Fruit fly (Drosophila melanogaster) whole organism, wandering third instar larva: ENCODE measurements around the gene GstZ2.
A peak's percentile ranks its signal among the peaks of the same experiment; 100 is the strongest.

Experiments used
- Abd-B ChIP-seq: fragments of >200 bp; optimal IDR thresholded peaks from 2 replicates; lab custom pipeline; 2017; ENCODE audit warnings: missing biosample characterization, missing genetic modification characterization
- Rel ChIP-seq, 2 experiments: fragments of 200-800 bp; sonication (Bioruptor generic) in 1 of 2; optimal IDR thresholded peaks; 2 replicates in 1 of 2; 3 replicates in 1 of 2; lab custom pipeline; 2016 to 2019; ENCODE audit warnings: mild to moderate bottlenecking in 2 of 2, missing biosample characterization in 2 of 2, missing genetic modification characterization in 2 of 2, moderate library complexity in 1 of 2
- br ChIP-seq: fragments of 200-800 bp; sonication (Bioruptor generic); optimal IDR thresholded peaks from 2 replicates; lab custom pipeline; 2016; ENCODE audit warnings: missing biosample characterization, missing genetic modification characterization
- dmrt93B ChIP-seq: fragments of 200-800 bp; sonication (Bioruptor generic); optimal IDR thresholded peaks from 2 replicates; lab custom pipeline; 2018; ENCODE audit warnings: missing biosample characterization, mild to moderate bottlenecking, missing genetic modification characterization
- fru ChIP-seq: fragments of 200-800 bp; sonication (Bioruptor generic); optimal IDR thresholded peaks from 3 replicates; lab custom pipeline; 2016; ENCODE audit warnings: missing biosample characterization, mild to moderate bottlenecking, missing genetic modification characterization
- h ChIP-seq: fragments of 200-800 bp; sonication (Bioruptor generic); optimal IDR thresholded peaks from 3 replicates; lab custom pipeline; 2016; ENCODE audit warnings: missing biosample characterization, mild to moderate bottlenecking, missing genetic modification characterization
- tai ChIP-seq: sonication (Bioruptor generic); optimal IDR thresholded peaks from 2 replicates; lab custom pipeline; 2016; ENCODE audit warnings: missing biosample characterization, missing genetic modification characterization

DNA sequence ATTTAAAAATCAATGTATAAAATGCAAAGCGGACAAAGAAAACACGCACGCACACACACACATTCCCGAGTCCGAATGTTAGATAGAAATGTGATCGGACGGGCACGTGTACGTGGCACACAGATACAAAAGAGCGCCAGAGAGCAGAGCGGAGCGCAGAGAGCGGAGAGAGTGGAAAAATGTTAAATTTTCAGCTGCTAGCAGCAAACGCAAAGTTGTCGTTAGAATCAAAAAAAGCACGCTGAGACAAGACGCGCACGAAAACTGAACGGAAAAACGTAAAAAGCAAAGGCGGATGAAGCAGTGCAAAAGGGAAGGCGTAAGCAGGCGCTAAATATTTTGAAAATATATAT lies 41.2 kb downstream of the GstZ2 start:
- TF ChIP-seq Rel (GFP tag; optimal IDR thresholded peaks at IDR 0.05; lab: Kevin White, UChicago): peak; percentile 63
- no peak for TF ChIP-seq Rel (tag; optimal IDR thresholded peaks at IDR 0.05; lab: Kevin White, UChicago)
- no peak for TF ChIP-seq Abd-B
- TF ChIP-seq h (GFP tag; lab: Kevin White, UChicago): peak; percentile 51
- TF ChIP-seq tai: no peak
- no peak for TF ChIP-seq dmrt93B (GFP tag; lab: Kevin White, UChicago)
- no peak for TF ChIP-seq br (GFP tag; lab: Kevin White, UChicago)
- no peak for TF ChIP-seq fru (GFP tag; lab: Kevin White, UChicago)
